Fruit fly (Drosophila melanogaster) whole organism, pupa: ENCODE results near the gene beat-IIIa.

ENCODE experiments used
- CG4496 ChIP-seq: fragments of 200-800 bp; sonication (Bioruptor generic); IDR thresholded peaks from 3 replicates; pipeline ENCODE4 v1.3.6; 2022; ENCODE audit warnings: missing biosample characterization, missing genetic modification characterization
- rn ChIP-seq: fragments of 200-800 bp; sonication (Bioruptor generic); IDR thresholded peaks from 2 replicates; pipeline ENCODE4 v1.3.6; 2022; ENCODE audit warnings: missing biosample characterization, missing genetic modification characterization

- TF ChIP-seq rn (GFP tag; lab: Robert Waterston, UW) (no peak), CG4496 (no peak)
Measured at dm6 chr2L:17221462-17221861, 90.6 kb downstream of the beat-IIIa start.
